Worm (Caenorhabditis elegans) whole organism, late embryonic: Measurements from ENCODE around the gene clec-25.

Experiments
- C08G9.2 ChIP-seq: sonication (generic microtip); optimal IDR thresholded peaks from 2 replicates; lab custom pipeline; 2016; ENCODE audit warnings: mild to moderate bottlenecking, missing genetic modification characterization, moderate library complexity, missing compliant biosample characterization
- C38D4.7 ChIP-seq: fragments of 200-800 bp; sonication (Bioruptor generic); optimal IDR thresholded peaks from 2 replicates; lab custom pipeline; 2018; ENCODE audit warnings: mild to moderate bottlenecking, missing genetic modification characterization, moderate library complexity, missing compliant biosample characterization
- T23F11.4 ChIP-seq: fragments of 200-800 bp; sonication (Bioruptor generic); optimal IDR thresholded peaks from 2 replicates; lab custom pipeline; 2018; ENCODE audit warnings: mild to moderate bottlenecking, missing genetic modification characterization, missing compliant biosample characterization
- Y22D7AL.16 ChIP-seq: sonication (generic microtip); optimal IDR thresholded peaks from 2 replicates; lab custom pipeline; 2016; ENCODE audit warnings: missing genetic modification characterization, missing compliant biosample characterization
- ahr-1 ChIP-seq: sonication (generic microtip); optimal IDR thresholded peaks from 2 replicates; lab custom pipeline; 2016; ENCODE audit warnings: missing genetic modification characterization, missing compliant biosample characterization
- ama-1 ChIP-seq: fragments of 150-350 bp; optimal IDR thresholded peaks from 2 replicates; lab custom pipeline; 2014
- ceh-14 ChIP-seq: sonication (generic microtip); optimal IDR thresholded peaks from 2 replicates; lab custom pipeline; 2016; ENCODE audit warnings: missing genotype, missing genetic modification characterization, missing compliant biosample characterization
- ceh-18 ChIP-seq: sonication (generic microtip); optimal IDR thresholded peaks from 2 replicates; lab custom pipeline; 2016; ENCODE audit warnings: missing genetic modification characterization, missing compliant biosample characterization
- ceh-2 ChIP-seq: sonication (generic microtip); optimal IDR thresholded peaks from 2 replicates; lab custom pipeline; 2016; ENCODE audit warnings: missing genotype, missing genetic modification characterization, missing compliant biosample characterization
- ceh-22 ChIP-seq: sonication (generic microtip); optimal IDR thresholded peaks from 2 replicates; lab custom pipeline; 2017; ENCODE audit warnings: missing biosample characterization, missing genetic modification characterization
- ceh-48 ChIP-seq: sonication (generic microtip); optimal IDR thresholded peaks from 2 replicates; lab custom pipeline; 2016; ENCODE audit warnings: missing genetic modification characterization, inconsistent platforms, missing compliant biosample characterization
- ceh-9 ChIP-seq: sonication (generic microtip); optimal IDR thresholded peaks from 2 replicates; lab custom pipeline; 2016; ENCODE audit warnings: mild to moderate bottlenecking, missing genetic modification characterization, inconsistent platforms, missing compliant biosample characterization
- elt-4 ChIP-seq: sonication (generic microtip); optimal IDR thresholded peaks from 2 replicates; lab custom pipeline; 2016; ENCODE audit warnings: missing genetic modification characterization, missing compliant biosample characterization
- ets-4 ChIP-seq: sonication (generic microtip); optimal IDR thresholded peaks from 2 replicates; lab custom pipeline; 2016; ENCODE audit warnings: missing genetic modification characterization, missing compliant biosample characterization
- eyg-1 ChIP-seq: sonication (generic microtip); optimal IDR thresholded peaks from 2 replicates; lab custom pipeline; 2016; ENCODE audit warnings: missing genotype, missing genetic modification characterization, missing compliant biosample characterization
- hlh-15 ChIP-seq: sonication (generic microtip); optimal IDR thresholded peaks from 2 replicates; lab custom pipeline; 2016; ENCODE audit warnings: missing genetic modification characterization, missing compliant biosample characterization
- lim-6 ChIP-seq: sonication (generic microtip); optimal IDR thresholded peaks from 2 replicates; lab custom pipeline; 2016; ENCODE audit warnings: missing genetic modification characterization, missing compliant biosample characterization
- madf-2 ChIP-seq: sonication (generic microtip); optimal IDR thresholded peaks from 2 replicates; lab custom pipeline; 2017; ENCODE audit warnings: missing genetic modification characterization, missing compliant biosample characterization
- nfya-1 ChIP-seq: sonication (generic microtip); optimal IDR thresholded peaks from 2 replicates; lab custom pipeline; 2017; ENCODE audit warnings: missing genetic modification characterization, mild to moderate bottlenecking, missing compliant biosample characterization, antibody characterized with exemption, moderate library complexity
- nhr-232 ChIP-seq: sonication (generic microtip); optimal IDR thresholded peaks from 2 replicates; lab custom pipeline; 2016; ENCODE audit warnings: missing genetic modification characterization, missing compliant biosample characterization
- pag-3 ChIP-seq: sonication (generic microtip); optimal IDR thresholded peaks from 2 replicates; lab custom pipeline; 2016; ENCODE audit warnings: missing compliant biosample characterization, missing genetic modification characterization, borderline replicate concordance
- pat-9 ChIP-seq: fragments of 200-800 bp; sonication (Bioruptor generic); optimal IDR thresholded peaks from 2 replicates; lab custom pipeline; 2018; ENCODE audit warnings: mild to moderate bottlenecking, missing genetic modification characterization, moderate library complexity, missing compliant biosample characterization
- pax-1 ChIP-seq: fragments of 150-350 bp; optimal IDR thresholded peaks from 2 replicates; lab custom pipeline; 2014; ENCODE audit warnings: missing biosample characterization, missing genetic modification characterization
- pqm-1 ChIP-seq: sonication (generic microtip); optimal IDR thresholded peaks from 2 replicates; lab custom pipeline; 2016; ENCODE audit warnings: missing genetic modification characterization, missing compliant biosample characterization
- sdc-2 ChIP-seq: sonication (generic microtip); optimal IDR thresholded peaks from 2 replicates; lab custom pipeline; 2016; ENCODE audit warnings: missing genotype, missing genetic modification characterization, missing compliant biosample characterization
- sox-4 ChIP-seq: sonication (generic microtip); optimal IDR thresholded peaks from 2 replicates; lab custom pipeline; 2017; ENCODE audit warnings: mild to moderate bottlenecking, missing genetic modification characterization, inconsistent platforms, missing compliant biosample characterization
- syd-9 ChIP-seq: sonication (generic microtip); optimal IDR thresholded peaks from 2 replicates; lab custom pipeline; 2016; ENCODE audit warnings: mild to moderate bottlenecking, missing genetic modification characterization, moderate library complexity, missing compliant biosample characterization
- tbx-7 ChIP-seq: sonication (generic microtip); optimal IDR thresholded peaks from 2 replicates; lab custom pipeline; 2016; ENCODE audit warnings: missing genotype, missing genetic modification characterization, missing compliant biosample characterization
- ttx-3 ChIP-seq: sonication (generic microtip); optimal IDR thresholded peaks from 2 replicates; lab custom pipeline; 2016; ENCODE audit warnings: missing genetic modification reagents, missing genetic modification characterization, missing compliant biosample characterization
- unc-3 ChIP-seq, 2 experiments: fragments of 200-800 bp in 1 of 2; sonication (Bioruptor generic) in 1 of 2; sonication (generic microtip) in 1 of 2; conservative IDR thresholded peaks in 1 of 2; optimal IDR thresholded peaks in 1 of 2; 2 replicates each; pipeline versions ENCODE4 v1.3.6 to Lab custom; 2016 to 2022; ENCODE audit warnings: missing compliant biosample characterization in 2 of 2, missing genetic modification characterization in 2 of 2, missing genetic modification reagents in 1 of 2
- unc-42 ChIP-seq: sonication (generic microtip); optimal IDR thresholded peaks from 2 replicates; lab custom pipeline; 2016; ENCODE audit warnings: missing genotype, missing genetic modification characterization, missing compliant biosample characterization
- unc-86 ChIP-seq: sonication (generic microtip); optimal IDR thresholded peaks from 2 replicates; lab custom pipeline; 2016; ENCODE audit warnings: missing genetic modification characterization, missing compliant biosample characterization
- ztf-16 ChIP-seq: sonication (generic microtip); optimal IDR thresholded peaks from 2 replicates; lab custom pipeline; 2017; ENCODE audit warnings: missing genetic modification characterization, missing compliant biosample characterization

Gene clec-25

ce11 chrV:16840961-16841360, 2.1 kb upstream of the clec-25 start, which contains the start of gene clec-40:
TSS of gene clec-40 (minus strand) at chrV:16841061.
- no peak for TF ChIP-seq elt-4 (tag; lab: Kevin White, UChicago)
- no peak for TF ChIP-seq syd-9 (tag; lab: Kevin White, UChicago)
- no peak for TF ChIP-seq ceh-22 (tag; lab: Kevin White, UChicago)
- no peak for TF ChIP-seq nfya-1 (tag; lab: Kevin White, UChicago)
- TF ChIP-seq Y22D7AL.16: no peak
- TF ChIP-seq, all 69 proteins: peak for 0

DNA sequence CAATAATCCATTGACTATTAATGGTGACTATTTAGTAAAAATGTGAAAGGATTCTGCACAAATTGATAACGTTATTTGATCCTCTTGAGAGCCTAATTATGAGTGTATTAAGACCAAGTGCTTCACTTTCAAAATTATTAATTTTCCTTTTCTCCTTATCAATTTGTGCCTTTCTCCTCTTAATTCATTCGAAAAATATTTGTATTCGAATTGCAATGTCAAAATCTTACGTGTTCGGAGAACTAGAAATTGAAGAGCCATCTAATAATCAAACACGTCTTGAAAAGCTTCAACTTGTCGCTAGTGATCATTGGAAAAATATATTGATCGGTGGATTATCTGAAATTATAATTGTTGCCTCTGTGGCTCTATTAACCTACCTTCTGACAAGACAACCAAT, 5.5 kb downstream of the clec-25 start, which contains the start of the genes clec-36 and clec-26:
Gene clec-36, minus strand, starts transcription at position 101 of the 400 bp plus-strand sequence.
Gene clec-26, plus strand, starts transcription at position 114 of the 400 bp plus-strand sequence.
- TF ChIP-seq unc-42 (no peak), ceh-2 (tag; lab: Kevin White, UChicago) (no peak), Y22D7AL.16 (no peak), ztf-16 (tag; lab: Kevin White, UChicago) (no peak), sox-4 (tag; lab: Kevin White, UChicago) (no peak), ceh-18 (tag; lab: Kevin White, UChicago) (no peak), sdc-2 (tag; lab: Kevin White, UChicago) (no peak), pat-9 (tag; lab: Kevin White, UChicago) (no peak), nfya-1 (tag; lab: Kevin White, UChicago) (no peak), eyg-1 (tag; lab: Kevin White, UChicago) (no peak), ttx-3 (tag; lab: Kevin White, UChicago) (no peak), pqm-1 (tag; lab: Kevin White, UChicago) (no peak), ama-1 (no peak), madf-2 (no peak)
- TF ChIP-seq, all 69 proteins: peak for 0

- no peak for TF ChIP-seq ahr-1 (tag; lab: Kevin White, UChicago)
- no peak for TF ChIP-seq C38D4.7 (GFP tag; lab: Kevin White, UChicago)
- TF ChIP-seq ets-4: no peak
- no peak for TF ChIP-seq ceh-2 (tag; lab: Kevin White, UChicago)
- no peak for TF ChIP-seq ceh-14 (tag; lab: Kevin White, UChicago)
- no peak for TF ChIP-seq unc-3 (GFP tag; conservative IDR thresholded peaks at IDR 0.05; lab: Robert Waterston, UW)
- TF ChIP-seq unc-3 (tag; optimal IDR thresholded peaks at IDR 0.05; lab: Kevin White, UChicago): no peak
- TF ChIP-seq lim-6 (tag; lab: Kevin White, UChicago): no peak
- no peak for TF ChIP-seq pag-3
- no peak for TF ChIP-seq hlh-15 (tag; lab: Kevin White, UChicago)
- TF ChIP-seq tbx-7 (tag; lab: Kevin White, UChicago): no peak
- no peak for TF ChIP-seq T23F11.4 (GFP tag; lab: Kevin White, UChicago)
- no peak for TF ChIP-seq ceh-48 (tag; lab: Kevin White, UChicago)
- TF ChIP-seq elt-4 (tag; lab: Kevin White, UChicago): no peak
- TF ChIP-seq nhr-232 (tag; lab: Kevin White, UChicago): no peak
- TF ChIP-seq pax-1: no peak
These were observed 9.0 kb downstream of the clec-25 start, which contains the start of gene clec-37 for ce11 chrV:16852002-16852401. TSS of gene clec-37 (minus strand) at chrV:16852102.

ce11 chrV:16853956-16854683, 11.1 kb downstream of the clec-25 start, which contains the start of the genes clec-35 and clec-27:
TSS of gene clec-35 (minus strand) at chrV:16854056.
TSS of gene clec-27 (plus strand) at chrV:16854633.
- TF ChIP-seq C08G9.2 (no peak), unc-86 (tag; lab: Kevin White, UChicago) (no peak), ceh-9 (tag; lab: Kevin White, UChicago) (no peak)
